Worm (Caenorhabditis elegans): ENCODE data around the gene odr-7.

DNA sequence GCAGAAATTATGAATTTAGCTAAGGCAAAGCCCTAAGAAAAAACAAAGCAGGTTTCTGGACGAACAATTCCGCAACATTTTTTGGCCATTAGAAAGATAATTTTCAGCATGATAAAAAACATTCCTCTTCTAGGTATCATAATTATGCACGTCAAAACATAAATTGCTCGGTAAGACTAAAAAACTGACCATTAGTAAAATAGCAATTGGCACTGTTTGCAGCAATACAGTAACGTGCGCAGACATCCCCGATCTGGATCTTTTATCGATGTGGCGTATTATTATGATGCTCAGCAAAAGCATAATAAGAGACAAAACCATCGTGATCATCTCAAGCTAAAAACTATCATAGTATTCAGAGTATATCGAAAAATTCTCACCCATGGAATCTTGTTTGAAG, 15.0 kb upstream of the odr-7 start:
- TF ChIP-seq ceh-9 (tag; optimal IDR thresholded peaks at IDR 0.05) (no peak), nhr-11 (tag; optimal IDR thresholded peaks at IDR 0.05) (no peak), ztf-11 (tag; optimal IDR thresholded peaks at IDR 0.05) (no peak)

Data from whole organism, L3 larva.